Worm (Caenorhabditis elegans): Measurements from ENCODE around the gene Y26E6A.2.

DNA sequence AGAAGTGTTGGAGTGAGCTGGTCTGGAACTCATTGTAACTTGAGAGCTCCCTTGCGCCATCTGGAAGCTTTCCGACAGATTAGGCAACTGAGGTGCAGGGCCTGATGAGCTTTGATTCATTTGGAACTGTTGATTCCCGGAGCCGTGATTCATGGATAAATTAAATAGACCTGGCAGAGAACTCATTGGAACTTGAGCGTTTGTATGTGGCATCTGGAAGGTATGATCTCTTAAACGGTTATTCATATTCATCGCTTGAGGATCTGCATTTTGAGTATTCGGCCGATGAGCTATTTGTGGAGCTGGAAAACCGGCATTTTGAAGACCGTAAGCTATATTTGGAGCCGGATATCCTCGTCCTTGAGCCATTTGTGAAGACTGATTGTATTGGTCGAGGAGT is 14.3 kb upstream of the Y26E6A.2 start:
- TF ChIP-seq bed-2 (GFP tag; IDR thresholded peaks at IDR 0.05) (no peak), hrde-1 (tag; optimal IDR thresholded peaks at IDR 0.05; ENCODE audit: borderline replicate concordance) (no peak), Y79H2A.3 (GFP tag; conservative IDR thresholded peaks at IDR 0.05) (no peak), fkh-3 (tag; optimal IDR thresholded peaks at IDR 0.05) (no peak), zim-3 (tag; optimal IDR thresholded peaks at IDR 0.05) (no peak), ztf-22 (GFP tag; optimal IDR thresholded peaks at IDR 0.05) (no peak), lsy-27 (tag; optimal IDR thresholded peaks at IDR 0.05; ENCODE audit: borderline replicate concordance, insufficient read depth) (no peak), snpc-3.4 (tag; optimal IDR thresholded peaks at IDR 0.05) (no peak), F55B11.4 (tag; optimal IDR thresholded peaks at IDR 0.05; ENCODE audit: borderline replicate concordance, insufficient read depth) (no peak)

Measured in whole organism, young adult.